Fruit fly (Drosophila melanogaster) whole organism, embryonic: Measurements from ENCODE around the gene her.
A peak's percentile ranks its signal among the peaks of the same experiment; 100 is the strongest.

ENCODE experiments used
- Abd-B ChIP-seq: fragments of 200-800 bp; sonication (Bioruptor generic); optimal IDR thresholded peaks from 2 replicates; lab custom pipeline; 2018; ENCODE audit warnings: missing biosample characterization, mild to moderate bottlenecking, missing genetic modification characterization, moderate library complexity
- Asciz ChIP-seq: fragments of 200-800 bp; sonication (Bioruptor generic); optimal IDR thresholded peaks from 2 replicates; lab custom pipeline; 2017; ENCODE audit warnings: missing biosample characterization, mild to moderate bottlenecking, missing genetic modification characterization, missing genetic modification reagents
- BEAF-32 ChIP-seq: fragments of 200-800 bp; sonication (Bioruptor generic); optimal IDR thresholded peaks from 3 replicates; lab custom pipeline; 2017; ENCODE audit warnings: missing biosample characterization, missing genetic modification characterization, mild to moderate bottlenecking, moderate library complexity, missing genetic modification reagents
- CG10431 ChIP-seq: fragments of 200-800 bp; sonication (Bioruptor generic); optimal IDR thresholded peaks from 3 replicates; lab custom pipeline; 2018; ENCODE audit warnings: missing biosample characterization, mild to moderate bottlenecking, missing genetic modification characterization
- CG13123 ChIP-seq: fragments of 200-800 bp; sonication (Bioruptor generic); optimal IDR thresholded peaks from 2 replicates; lab custom pipeline; 2016; ENCODE audit warnings: missing biosample characterization, missing genetic modification characterization
- CG13424 ChIP-seq: fragments of 200-800 bp; sonication (Bioruptor generic); optimal IDR thresholded peaks from 2 replicates; lab custom pipeline; 2019; ENCODE audit warnings: missing biosample characterization, mild to moderate bottlenecking, missing genetic modification characterization, moderate library complexity
- CG18262 ChIP-seq: fragments of 200-800 bp; optimal IDR thresholded peaks from 3 replicates; lab custom pipeline; 2019; ENCODE audit warnings: missing biosample characterization, mild to moderate bottlenecking, missing genetic modification characterization, moderate library complexity
- CG2875 ChIP-seq: fragments of 200-800 bp; sonication (Bioruptor generic); optimal IDR thresholded peaks from 2 replicates; lab custom pipeline; 2017; ENCODE audit warnings: missing biosample characterization, mild to moderate bottlenecking, missing genetic modification characterization, missing genetic modification reagents
- CG3163 ChIP-seq: fragments of 200-800 bp; sonication (Bioruptor generic); optimal IDR thresholded peaks from 3 replicates; lab custom pipeline; 2016; ENCODE audit warnings: missing biosample characterization, missing genetic modification characterization
- CG42726 ChIP-seq: fragments of 200-800 bp; sonication (Bioruptor generic); IDR thresholded peaks from 2 replicates; pipeline ENCODE4 v1.3.6; 2022; ENCODE audit warnings: missing biosample characterization, missing genetic modification characterization; ENCODE audit not compliant: partially characterized antibody
- CG43689 ChIP-seq: fragments of 200-800 bp; sonication (Bioruptor generic); IDR thresholded peaks from 2 replicates; pipeline ENCODE4 v1.3.6; 2022; ENCODE audit warnings: missing biosample characterization, missing genetic modification characterization
- CG4424 ChIP-seq: fragments of 200-800 bp; sonication (Bioruptor generic); optimal IDR thresholded peaks from 3 replicates; lab custom pipeline; 2016; ENCODE audit warnings: missing biosample characterization, missing genetic modification characterization
- CG7271 ChIP-seq: fragments of 200-800 bp; sonication (Bioruptor generic); optimal IDR thresholded peaks from 2 replicates; lab custom pipeline; 2018; ENCODE audit warnings: missing biosample characterization, mild to moderate bottlenecking, missing genetic modification characterization, moderate library complexity
- CG7357 ChIP-seq: fragments of 200-800 bp; sonication (Bioruptor generic); IDR thresholded peaks from 3 replicates; pipeline ENCODE4 v1.3.6; 2022; ENCODE audit warnings: missing biosample characterization, missing genetic modification characterization
- CG7963 ChIP-seq: fragments of 200-800 bp; sonication (Bioruptor generic); IDR thresholded peaks from 3 replicates; pipeline ENCODE4 v1.3.6; 2022; ENCODE audit warnings: missing biosample characterization, missing genetic modification characterization; ENCODE audit not compliant: partially characterized antibody
- Chrac-16 ChIP-seq: fragments of 200-800 bp; sonication (Bioruptor generic); optimal IDR thresholded peaks from 3 replicates; lab custom pipeline; 2016; ENCODE audit warnings: missing biosample characterization, missing genetic modification characterization
- Dad ChIP-seq: fragments of 200-800 bp; sonication (Bioruptor generic); optimal IDR thresholded peaks from 3 replicates; lab custom pipeline; 2016; ENCODE audit warnings: missing biosample characterization, missing genetic modification characterization
- GATAe ChIP-seq: fragments of 200-800 bp; sonication (Bioruptor generic); conservative IDR thresholded peaks from 2 replicates; pipeline ENCODE4 v1.3.6; 2022; ENCODE audit warnings: missing biosample characterization, missing genetic modification characterization
- H15 ChIP-seq: fragments of 200-800 bp; sonication (Bioruptor generic); IDR thresholded peaks from 3 replicates; pipeline ENCODE4 v1.3.6; 2022; ENCODE audit warnings: missing biosample characterization, missing genetic modification characterization
- Hmr ChIP-seq: fragments of 200-800 bp; sonication (Bioruptor generic); optimal IDR thresholded peaks from 3 replicates; lab custom pipeline; 2017; ENCODE audit warnings: mild to moderate bottlenecking, missing biosample characterization, missing genetic modification reagents, missing genetic modification characterization
- Hmx ChIP-seq: fragments of 200-800 bp; sonication (Bioruptor generic); optimal IDR thresholded peaks from 2 replicates; lab custom pipeline; 2016; ENCODE audit warnings: missing biosample characterization, missing genetic modification characterization
- Hr78 ChIP-seq, 2 experiments: fragments of 200-800 bp in 1 of 2; fragments of >200 bp in 1 of 2; sonication (Bioruptor generic) in 1 of 2; optimal IDR thresholded peaks; 2 replicates each; lab custom pipeline; 2017 to 2019; ENCODE audit warnings: missing biosample characterization in 2 of 2, missing genetic modification characterization in 2 of 2, mild to moderate bottlenecking in 1 of 2, moderate library complexity in 1 of 2
- NC2α ChIP-seq: fragments of 200-800 bp; sonication (Bioruptor generic); optimal IDR thresholded peaks from 2 replicates; lab custom pipeline; 2016; ENCODE audit warnings: missing biosample characterization, missing genetic modification characterization
- Sox102F ChIP-seq: fragments of 200-800 bp; sonication (Bioruptor generic); optimal IDR thresholded peaks from 2 replicates; lab custom pipeline; 2018; ENCODE audit warnings: missing biosample characterization, mild to moderate bottlenecking, missing genetic modification characterization, moderate library complexity
- ac ChIP-seq: fragments of 200-800 bp; sonication (Bioruptor generic); optimal IDR thresholded peaks from 3 replicates; lab custom pipeline; 2017; ENCODE audit warnings: missing biosample characterization, mild to moderate bottlenecking, missing genetic modification characterization
- ase ChIP-seq: fragments of 200-800 bp; sonication (Bioruptor generic); IDR thresholded peaks from 3 replicates; pipeline ENCODE4 v1.3.6; 2022; ENCODE audit warnings: missing biosample characterization, missing genetic modification characterization
- bcd ChIP-seq: fragments of 200-800 bp; sonication (Bioruptor generic); optimal IDR thresholded peaks from 2 replicates; lab custom pipeline; 2017; ENCODE audit warnings: missing biosample characterization, mild to moderate bottlenecking, missing genetic modification characterization
- disco-r ChIP-seq: fragments of 200-800 bp; sonication (Bioruptor generic); optimal IDR thresholded peaks from 2 replicates; lab custom pipeline; 2016; ENCODE audit warnings: missing biosample characterization, missing genetic modification characterization
- fd64A ChIP-seq: fragments of 200-800 bp; sonication (Bioruptor generic); optimal IDR thresholded peaks from 3 replicates; lab custom pipeline; 2018; ENCODE audit warnings: missing biosample characterization, mild to moderate bottlenecking, missing genetic modification characterization
- fru ChIP-seq: fragments of >200 bp; optimal IDR thresholded peaks from 2 replicates; lab custom pipeline; 2017
- gfzf ChIP-seq: fragments of 200-800 bp; sonication (Bioruptor generic); optimal IDR thresholded peaks from 2 replicates; lab custom pipeline; 2016; ENCODE audit warnings: missing biosample characterization, mild to moderate bottlenecking, missing genetic modification characterization, moderate library complexity
- gt ChIP-seq: fragments of 200-800 bp; sonication (Bioruptor generic); IDR thresholded peaks from 2 replicates; pipeline ENCODE4 v1.3.6; 2022; ENCODE audit warnings: missing biosample characterization, missing genetic modification characterization
- hb ChIP-seq: fragments of 200-800 bp; sonication (Bioruptor generic); IDR thresholded peaks from 3 replicates; pipeline ENCODE4 v1.3.6; 2022; ENCODE audit warnings: missing biosample characterization, missing genetic modification characterization; ENCODE audit not compliant: partially characterized antibody
- hth ChIP-seq: fragments of >200 bp; optimal IDR thresholded peaks from 2 replicates; lab custom pipeline; 2017; ENCODE audit warnings: inconsistent platforms
- ken ChIP-seq: fragments of 200-800 bp; sonication (Bioruptor generic); IDR thresholded peaks from 3 replicates; pipeline ENCODE4 v1.3.6; 2022; ENCODE audit warnings: missing biosample characterization, missing genetic modification characterization
- knrl ChIP-seq: fragments of 200-800 bp; sonication (Bioruptor generic); IDR thresholded peaks from 3 replicates; pipeline ENCODE4 v1.3.6; 2022; ENCODE audit warnings: missing biosample characterization, missing genetic modification characterization; ENCODE audit not compliant: partially characterized antibody
- nom ChIP-seq: fragments of 200-800 bp; sonication (Bioruptor generic); optimal IDR thresholded peaks from 2 replicates; lab custom pipeline; 2017; ENCODE audit warnings: missing biosample characterization, missing genetic modification characterization, mild to moderate bottlenecking, moderate library complexity, missing genetic modification reagents
- p53 ChIP-seq: fragments of 200-800 bp; sonication (Bioruptor generic); optimal IDR thresholded peaks from 2 replicates; lab custom pipeline; 2016; ENCODE audit warnings: missing biosample characterization, missing genetic modification characterization
- pan ChIP-seq, 4 experiments: fragments of >200 bp in 3 of 4; fragments of 200-800 bp in 1 of 4; sonication (Bioruptor generic) in 1 of 4; optimal IDR thresholded peaks in 3 of 4; IDR thresholded peaks in 1 of 4; 2 replicates each; pipeline versions ENCODE4 v1.3.6 to Lab custom; 2017 to 2022; ENCODE audit warnings: missing biosample characterization in 2 of 4, missing genetic modification characterization in 2 of 4, mixed read lengths in 1 of 4
- shn ChIP-seq: fragments of 200-800 bp; sonication (Bioruptor generic); optimal IDR thresholded peaks from 3 replicates; lab custom pipeline; 2016; ENCODE audit warnings: missing biosample characterization, missing genetic modification characterization
- sisA ChIP-seq: fragments of 200-800 bp; sonication (Bioruptor generic); IDR thresholded peaks from 2 replicates; pipeline ENCODE4 v1.3.6; 2022; ENCODE audit warnings: missing biosample characterization, missing genetic modification characterization
- slp2 ChIP-seq: fragments of 200-800 bp; sonication (Bioruptor generic); optimal IDR thresholded peaks from 2 replicates; lab custom pipeline; 2016; ENCODE audit warnings: missing biosample characterization, missing genetic modification characterization
- tna ChIP-seq: fragments of 200-800 bp; sonication (Bioruptor generic); IDR thresholded peaks from 2 replicates; pipeline ENCODE4 v1.3.6; 2022; ENCODE audit warnings: missing biosample characterization, missing genetic modification characterization; ENCODE audit not compliant: partially characterized antibody
- trem ChIP-seq: fragments of 200-800 bp; optimal IDR thresholded peaks from 3 replicates; lab custom pipeline; 2019; ENCODE audit warnings: missing biosample characterization, mild to moderate bottlenecking, missing genetic modification characterization, moderate library complexity
- tup ChIP-seq: fragments of 200-800 bp; sonication (Bioruptor generic); optimal IDR thresholded peaks from 2 replicates; lab custom pipeline; 2016; ENCODE audit warnings: missing biosample characterization, mild to moderate bottlenecking, missing genetic modification characterization, moderate library complexity
- twi ChIP-seq: fragments of 200-800 bp; optimal IDR thresholded peaks from 2 replicates; lab custom pipeline; 2019; ENCODE audit warnings: missing biosample characterization, mild to moderate bottlenecking, missing genetic modification characterization, moderate library complexity
- zf30C ChIP-seq: fragments of 200-800 bp; sonication (Bioruptor generic); optimal IDR thresholded peaks from 3 replicates; lab custom pipeline; 2018; ENCODE audit warnings: missing biosample characterization, mild to moderate bottlenecking, missing genetic modification characterization

Gene her

dm6 chr2L:16715841-16716701, 39.1 kb downstream of the her start, which contains the start of the genes Cyt-c-d and CG31808 (continued):
- peak; percentile 97 for TF ChIP-seq CG2875
- peak; percentile 93 for TF ChIP-seq CG13123
- TF ChIP-seq CG7357 (GFP tag; lab: Robert Waterston, UW), result peak; percentile 91
- peak; percentile 79 for TF ChIP-seq ac (GFP tag; lab: Kevin White, UChicago)
- TF ChIP-seq disco-r, result peak; percentile 93
- no peak for TF ChIP-seq hth (lab: Kevin White, UChicago)
- TF ChIP-seq CG3163, result peak; percentile 60
- peak; percentile 89 for TF ChIP-seq nom (GFP tag; lab: Kevin White, UChicago)
- TF ChIP-seq hb (GFP tag; lab: Robert Waterston, UW), result 0 out of 3 replicates have a peak, but pooled peaks have one; percentile 42
- no peak for TF ChIP-seq CG7963
- TF ChIP-seq CG13424 (tag; lab: Kevin White, UChicago), result peak; percentile 98
- peak in 1 of 2 experiments; percentile 84 for TF ChIP-seq Hr78 (GFP tag; optimal IDR thresholded peaks at IDR 0.05; lab: Kevin White, UChicago)
- TF ChIP-seq Dad (GFP tag; lab: Kevin White, UChicago), result peak; percentile 91
- peak; percentile 17 for TF ChIP-seq gfzf (GFP tag; lab: Kevin White, UChicago)
- TF ChIP-seq fru, result no peak
- peak; percentile 96 for TF ChIP-seq Chrac-16
- no peak; the same call in 1 of the 2 replicates for TF ChIP-seq tna
- no peak for TF ChIP-seq pan (optimal IDR thresholded peaks at IDR 0.05; lab: Kevin White, UChicago)
- peak in 1 of 2 experiments; percentile 97 for TF ChIP-seq pan (GFP tag; optimal IDR thresholded peaks at IDR 0.05 in 1 of 2, IDR thresholded peaks at IDR 0.05 in 1 of 2)
- peak; percentile 95 for TF ChIP-seq Abd-B (GFP tag; lab: Kevin White, UChicago)
- peak; percentile 92 for TF ChIP-seq trem (tag; lab: Kevin White, UChicago)
- peak; percentile 97 for TF ChIP-seq CG43689 (GFP tag; lab: Robert Waterston, UW)
- TF ChIP-seq knrl (GFP tag; lab: Robert Waterston, UW), result no peak
- peak; percentile 95 for TF ChIP-seq gt (GFP tag; lab: Robert Waterston, UW)
- peak; percentile 97 for TF ChIP-seq bcd (GFP tag; lab: Kevin White, UChicago)
- TF ChIP-seq NC2α (GFP tag; lab: Kevin White, UChicago), result peak; percentile 86
- TF ChIP-seq fd64A (GFP tag; lab: Kevin White, UChicago), result peak; percentile 94
- peak; percentile 87 for TF ChIP-seq shn (GFP tag; lab: Kevin White, UChicago)
- TF ChIP-seq Hmr (GFP tag; lab: Kevin White, UChicago), result peak; percentile 98
- TF ChIP-seq Asciz (GFP tag; lab: Kevin White, UChicago), result peak; percentile 98
- peak; percentile 92 for TF ChIP-seq tup
- peak; percentile 90 for TF ChIP-seq twi
- TF ChIP-seq ken, result peak; percentile 98
- peak; percentile 98 for TF ChIP-seq H15 (GFP tag; lab: Robert Waterston, UW)
- peak; percentile 99 for TF ChIP-seq Sox102F
- TF ChIP-seq BEAF-32 (GFP tag; lab: Kevin White, UChicago), result peak; percentile 8
- TF ChIP-seq CG4424 (GFP tag; lab: Kevin White, UChicago), result peak; percentile 96
- TF ChIP-seq ase (GFP tag; lab: Robert Waterston, UW), result peak; percentile 98
- peak; percentile 25; the same call in 1 of the 2 replicates for TF ChIP-seq CG42726
- TF ChIP-seq CG7271 (tag; lab: Kevin White, UChicago), result peak; percentile 78
- peak; percentile 88 for TF ChIP-seq slp2 (GFP tag; lab: Kevin White, UChicago)
- peak; percentile 93 for TF ChIP-seq zf30C (GFP tag; lab: Kevin White, UChicago)
- peak; percentile 97 for TF ChIP-seq sisA
- peak; percentile 86 for TF ChIP-seq CG10431
- TF ChIP-seq CG18262 (tag; lab: Kevin White, UChicago), result peak; percentile 98
- peak; percentile 56 for TF ChIP-seq p53 (GFP tag; lab: Kevin White, UChicago)
- TF ChIP-seq Hmx (GFP tag; lab: Kevin White, UChicago), result peak; percentile 85
- peak; percentile 86 for TF ChIP-seq GATAe (GFP tag; lab: Robert Waterston, UW)
